Worm (Caenorhabditis elegans): ENCODE data around the gene sra-29.

The sra-29 gene

DNA sequence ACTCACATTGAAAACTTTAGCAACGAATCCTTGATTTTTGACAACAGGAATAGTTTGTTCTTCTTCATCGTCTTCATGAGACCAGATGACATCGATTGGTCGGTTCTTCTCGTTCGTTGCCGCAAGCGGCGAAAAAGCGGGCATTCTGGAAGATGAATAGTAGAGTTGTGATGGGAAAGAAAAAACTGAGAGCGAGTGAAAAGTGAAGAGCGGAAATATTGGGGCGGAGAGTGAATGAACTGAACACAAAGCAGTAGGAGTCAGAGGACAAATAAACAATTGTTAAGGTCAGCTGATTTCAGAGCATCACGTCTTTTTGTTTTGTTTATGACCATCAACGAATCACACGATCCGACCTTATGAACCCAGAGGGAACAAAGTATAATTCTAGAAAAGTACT is 14.2 kb downstream of the sra-29 start, which contains the start of gene F18C5.10:
Gene F18C5.10, minus strand, starts transcription at position 145 of the 400 bp plus-strand sequence.
- no peak for TF ChIP-seq ceh-36 (tag; optimal IDR thresholded peaks at IDR 0.05)
- TF ChIP-seq tra-4 (tag; optimal IDR thresholded peaks at IDR 0.05) = no peak
- no peak for TF ChIP-seq hmg-4 (GFP tag; optimal IDR thresholded peaks at IDR 0.05)
- no peak for TF ChIP-seq flt-1 (GFP tag; IDR thresholded peaks at IDR 0.05)
- TF ChIP-seq ets-7 (tag; optimal IDR thresholded peaks at IDR 0.05) = no peak
- TF ChIP-seq ama-1 (optimal IDR thresholded peaks at IDR 0.05) = no peak
- TF ChIP-seq hnd-1 (tag; optimal IDR thresholded peaks at IDR 0.05) = no peak
- TF ChIP-seq F13C5.2 (tag; optimal IDR thresholded peaks at IDR 0.05) = no peak
- no peak for TF ChIP-seq scrt-1 (GFP tag; IDR thresholded peaks at IDR 0.05)
- TF ChIP-seq tbx-37 (GFP tag; conservative IDR thresholded peaks at IDR 0.05) = no peak
- TF ChIP-seq sea-1 (GFP tag; conservative IDR thresholded peaks at IDR 0.05) = no peak
- no peak for TF ChIP-seq ceh-13 (GFP tag; optimal IDR thresholded peaks at IDR 0.05)
- no peak for TF ChIP-seq tbx-11 (GFP tag; IDR thresholded peaks at IDR 0.05)
- TF ChIP-seq hmbx-1 (tag; optimal IDR thresholded peaks at IDR 0.05) = no peak
- no peak for TF ChIP-seq aly-1 (tag; optimal IDR thresholded peaks at IDR 0.05)
- no peak for TF ChIP-seq B0310.2 (tag; optimal IDR thresholded peaks at IDR 0.05)
- no peak for TF ChIP-seq pes-1 (GFP tag; IDR thresholded peaks at IDR 0.05)

DNA sequence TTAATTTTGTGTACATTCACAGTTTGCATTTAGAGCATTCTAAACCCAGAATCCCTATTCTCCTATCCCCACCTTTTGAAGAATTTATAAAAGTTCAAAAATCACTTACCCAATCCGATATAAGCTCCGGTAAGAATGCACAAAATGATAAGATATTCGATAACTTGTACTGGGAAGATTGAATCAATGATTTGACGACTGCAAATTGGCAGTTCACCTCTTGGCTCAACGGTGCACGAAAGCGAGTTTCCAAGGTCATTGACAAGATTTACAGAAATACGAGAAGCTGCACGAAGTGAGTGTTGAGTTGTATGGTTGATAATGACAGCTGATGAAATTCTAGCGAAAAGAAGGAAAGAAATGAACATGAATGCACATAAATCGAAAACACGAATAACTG is 15.3 kb downstream of the sra-29 start:
- TF ChIP-seq pes-1 (GFP tag; IDR thresholded peaks at IDR 0.05) (no peak), hnd-1 (tag; optimal IDR thresholded peaks at IDR 0.05) (no peak), tbx-37 (GFP tag; conservative IDR thresholded peaks at IDR 0.05) (no peak), F13C5.2 (tag; optimal IDR thresholded peaks at IDR 0.05) (no peak), aly-1 (tag; optimal IDR thresholded peaks at IDR 0.05) (no peak), B0310.2 (tag; optimal IDR thresholded peaks at IDR 0.05) (no peak), tbx-11 (GFP tag; IDR thresholded peaks at IDR 0.05) (no peak), ceh-36 (tag; optimal IDR thresholded peaks at IDR 0.05) (no peak), flt-1 (GFP tag; IDR thresholded peaks at IDR 0.05) (no peak), hmbx-1 (tag; optimal IDR thresholded peaks at IDR 0.05) (no peak), tra-4 (tag; optimal IDR thresholded peaks at IDR 0.05) (no peak), ceh-13 (GFP tag; optimal IDR thresholded peaks at IDR 0.05) (no peak), ets-7 (tag; optimal IDR thresholded peaks at IDR 0.05) (no peak)

DNA sequence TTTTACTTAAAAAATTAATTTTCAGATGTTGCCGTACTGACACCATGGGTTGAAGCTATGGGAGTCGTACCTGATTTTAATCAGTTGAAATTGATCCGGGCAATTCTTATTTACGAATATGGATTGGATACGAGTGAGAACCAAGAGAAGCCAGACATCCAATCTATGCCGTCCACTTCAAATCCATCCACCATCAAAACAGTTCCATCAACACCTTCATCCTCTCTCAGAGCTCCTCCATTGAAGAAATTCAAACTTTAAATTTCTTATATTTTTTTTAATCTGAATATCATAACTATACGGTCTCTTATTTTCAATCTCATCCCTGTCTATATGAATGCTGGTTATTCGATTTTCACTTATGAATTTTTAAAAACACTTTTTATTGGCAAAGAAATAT is 16.7 kb downstream of the sra-29 start:
- TF ChIP-seq flt-1 (GFP tag; IDR thresholded peaks at IDR 0.05) (no peak), B0310.2 (tag; optimal IDR thresholded peaks at IDR 0.05) (no peak), scrt-1 (GFP tag; IDR thresholded peaks at IDR 0.05) (no peak), aly-1 (tag; optimal IDR thresholded peaks at IDR 0.05) (no peak), ets-7 (tag; optimal IDR thresholded peaks at IDR 0.05) (no peak), pes-1 (GFP tag; IDR thresholded peaks at IDR 0.05) (no peak), ceh-36 (tag; optimal IDR thresholded peaks at IDR 0.05) (no peak), tbx-37 (GFP tag; conservative IDR thresholded peaks at IDR 0.05) (no peak), hnd-1 (tag; optimal IDR thresholded peaks at IDR 0.05) (no peak), F13C5.2 (tag; optimal IDR thresholded peaks at IDR 0.05) (no peak), tbx-11 (GFP tag; IDR thresholded peaks at IDR 0.05) (no peak), hmg-4 (GFP tag; optimal IDR thresholded peaks at IDR 0.05) (no peak), tra-4 (tag; optimal IDR thresholded peaks at IDR 0.05) (no peak), ceh-13 (GFP tag; optimal IDR thresholded peaks at IDR 0.05) (no peak), ama-1 (optimal IDR thresholded peaks at IDR 0.05) (no peak)

DNA sequence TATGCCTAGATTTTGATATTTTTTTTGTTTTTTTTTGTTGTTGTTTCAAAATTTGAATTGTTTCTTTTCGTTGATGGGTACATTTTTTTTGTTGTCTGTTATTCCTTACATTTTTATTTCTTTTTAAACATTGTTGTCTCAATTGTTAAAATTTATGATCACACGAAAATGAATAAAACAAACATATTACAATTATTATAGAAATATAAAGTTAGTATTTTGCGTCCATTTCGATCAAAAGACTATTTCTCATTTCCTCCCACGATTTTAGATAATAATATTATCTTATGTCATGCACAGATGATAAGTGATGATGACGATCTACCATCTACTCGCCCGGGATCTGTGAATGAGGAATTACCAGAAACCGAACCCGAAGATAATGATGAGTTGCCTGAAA is 20.9 kb downstream of the sra-29 start, which contains the start of gene wrn-1:
Gene wrn-1, plus strand, starts transcription at position 301 of the 400 bp plus-strand sequence.
- TF ChIP-seq hmg-4 (GFP tag; optimal IDR thresholded peaks at IDR 0.05) (no peak), hnd-1 (tag; optimal IDR thresholded peaks at IDR 0.05) (no peak), scrt-1 (GFP tag; IDR thresholded peaks at IDR 0.05) (no peak), hmbx-1 (tag; optimal IDR thresholded peaks at IDR 0.05) (no peak), sea-1 (GFP tag; conservative IDR thresholded peaks at IDR 0.05) (no peak), B0310.2 (tag; optimal IDR thresholded peaks at IDR 0.05) (no peak), aly-1 (tag; optimal IDR thresholded peaks at IDR 0.05) (no peak), F13C5.2 (tag; optimal IDR thresholded peaks at IDR 0.05) (no peak), pes-1 (GFP tag; IDR thresholded peaks at IDR 0.05) (no peak), ama-1 (optimal IDR thresholded peaks at IDR 0.05) (no peak), tbx-37 (GFP tag; conservative IDR thresholded peaks at IDR 0.05) (no peak)

DNA sequence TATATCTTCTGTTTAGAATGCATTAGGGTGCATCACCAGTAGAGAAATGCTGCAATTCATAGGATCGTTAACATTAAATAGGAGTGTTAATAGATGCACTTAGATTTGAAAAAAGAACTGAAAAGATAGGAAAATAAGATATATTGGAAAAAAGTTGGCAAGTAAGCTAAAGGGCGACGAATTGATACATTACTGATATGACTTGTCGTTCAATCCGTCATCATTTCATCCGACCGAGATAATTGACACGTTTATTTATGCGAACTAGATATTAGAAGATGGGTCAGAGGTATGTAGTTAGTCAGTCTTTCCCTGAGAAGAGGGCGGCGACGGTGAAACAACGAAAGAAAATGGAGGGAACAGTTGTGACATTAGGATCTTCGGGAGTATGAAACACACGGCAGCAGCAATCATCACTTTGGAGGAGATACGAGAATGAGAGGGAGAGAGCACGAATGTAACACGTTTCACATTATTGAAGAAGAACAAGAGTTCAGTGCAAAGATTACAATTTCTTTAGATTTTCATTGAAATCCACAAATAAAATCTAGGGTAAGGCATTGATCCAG is 30.6 kb downstream of the sra-29 start, which contains the start of gene lron-15:
Gene lron-15, minus strand, starts transcription at position 51 of the 569 bp plus-strand sequence.
- no peak for TF ChIP-seq ets-7 (tag; optimal IDR thresholded peaks at IDR 0.05)
- no peak for TF ChIP-seq B0310.2 (tag; optimal IDR thresholded peaks at IDR 0.05)

DNA sequence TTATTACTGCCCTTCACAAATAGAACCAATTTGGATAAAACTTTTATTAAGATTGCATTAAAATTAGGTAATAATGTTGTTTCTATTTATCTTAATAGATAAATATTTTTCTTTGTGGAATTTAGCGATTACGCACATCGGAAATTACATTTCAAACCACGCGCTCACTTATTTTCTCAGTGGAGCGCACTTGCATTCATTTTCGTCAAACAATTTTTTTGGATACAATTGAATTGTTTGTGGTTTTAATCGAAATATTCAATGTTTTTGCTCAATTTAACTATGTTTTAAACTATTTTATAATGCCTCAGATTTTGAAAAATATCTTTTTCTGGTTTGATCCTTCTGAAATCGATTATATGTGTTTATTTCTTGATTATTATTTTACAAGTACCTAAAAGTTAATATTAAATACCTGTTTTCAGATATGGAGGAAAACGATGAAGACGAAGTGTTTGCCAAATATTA is 39.6 kb downstream of the sra-29 start, which contains the start of gene utp-20:
Gene utp-20, plus strand, starts transcription at position 418 of the 468 bp plus-strand sequence.
- TF ChIP-seq tra-4 (tag; optimal IDR thresholded peaks at IDR 0.05) (no peak), F13C5.2 (tag; optimal IDR thresholded peaks at IDR 0.05) (peak; percentile 5)

DNA sequence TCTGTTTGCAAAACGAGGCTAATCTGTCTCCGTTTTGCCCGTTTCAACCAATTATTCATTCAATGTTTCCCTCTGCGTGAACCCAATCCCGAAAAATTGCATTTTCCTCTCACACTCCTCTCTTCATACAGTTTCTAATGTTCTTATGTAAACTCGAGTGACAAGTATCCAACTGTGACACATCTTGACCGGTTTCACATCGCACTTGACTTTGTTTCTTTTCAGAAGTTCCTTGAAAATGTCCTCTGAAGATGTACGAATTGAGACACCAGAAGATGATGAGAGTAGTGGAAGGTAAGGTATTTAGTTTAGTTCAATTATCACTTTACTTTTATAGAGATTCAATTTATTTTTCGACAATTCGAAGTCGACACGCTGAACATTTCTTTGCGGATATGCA is 43.6 kb downstream of the sra-29 start, which contains the start of gene abcx-1:
Gene abcx-1, plus strand, starts transcription at position 224 of the 400 bp plus-strand sequence.
- TF ChIP-seq flt-1 (GFP tag; IDR thresholded peaks at IDR 0.05) = no peak
- TF ChIP-seq hnd-1 (tag; optimal IDR thresholded peaks at IDR 0.05) = no peak
- no peak for TF ChIP-seq ama-1 (optimal IDR thresholded peaks at IDR 0.05)
- no peak for TF ChIP-seq B0310.2 (tag; optimal IDR thresholded peaks at IDR 0.05)
- TF ChIP-seq tbx-11 (GFP tag; IDR thresholded peaks at IDR 0.05) = no peak

DNA sequence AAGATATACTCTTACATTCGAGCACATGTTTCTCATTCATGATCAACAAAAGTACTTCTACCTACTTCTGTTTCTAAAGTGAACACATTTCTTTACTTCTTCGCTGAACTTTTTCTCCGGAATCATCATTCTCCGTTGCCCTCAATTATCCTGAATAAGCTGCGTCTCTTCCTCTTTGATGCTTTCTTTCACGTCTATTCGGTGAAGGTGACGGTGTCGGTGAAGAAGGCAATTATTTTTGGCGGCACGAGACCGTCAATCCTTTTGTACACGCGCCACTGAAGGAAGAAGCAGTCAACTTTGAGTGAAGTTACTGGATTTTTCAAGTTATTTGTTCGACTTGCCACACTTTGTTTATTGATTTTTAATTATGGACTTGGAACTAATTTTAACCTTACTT is 44.0 kb downstream of the sra-29 start, which contains the start of gene abch-1:
Gene abch-1, minus strand, starts transcription at position 101 of the 400 bp plus-strand sequence.
- TF ChIP-seq ceh-36 (tag; optimal IDR thresholded peaks at IDR 0.05) (no peak), B0310.2 (tag; optimal IDR thresholded peaks at IDR 0.05) (no peak), hnd-1 (tag; optimal IDR thresholded peaks at IDR 0.05) (no peak), tbx-11 (GFP tag; IDR thresholded peaks at IDR 0.05) (no peak), ets-7 (tag; optimal IDR thresholded peaks at IDR 0.05) (no peak), F13C5.2 (tag; optimal IDR thresholded peaks at IDR 0.05) (no peak), ceh-13 (GFP tag; optimal IDR thresholded peaks at IDR 0.05) (no peak), sea-1 (GFP tag; conservative IDR thresholded peaks at IDR 0.05) (no peak), flt-1 (GFP tag; IDR thresholded peaks at IDR 0.05) (no peak), tra-4 (tag; optimal IDR thresholded peaks at IDR 0.05) (no peak), hmbx-1 (tag; optimal IDR thresholded peaks at IDR 0.05) (no peak), hmg-4 (GFP tag; optimal IDR thresholded peaks at IDR 0.05) (no peak), scrt-1 (GFP tag; IDR thresholded peaks at IDR 0.05) (no peak), tbx-37 (GFP tag; conservative IDR thresholded peaks at IDR 0.05) (no peak), pes-1 (GFP tag; IDR thresholded peaks at IDR 0.05) (no peak), ama-1 (optimal IDR thresholded peaks at IDR 0.05) (no peak), aly-1 (tag; optimal IDR thresholded peaks at IDR 0.05) (no peak)
